Fruit fly (Drosophila melanogaster) whole organism, wandering third instar larva: Measurements from ENCODE around the gene Vm26Ab.

ENCODE experiments used
- Abd-B ChIP-seq: fragments of >200 bp; optimal IDR thresholded peaks from 2 replicates; lab custom pipeline; 2017; ENCODE audit warnings: missing biosample characterization, missing genetic modification characterization
- CG32264 ChIP-seq: fragments of 200-800 bp; sonication (Bioruptor generic); optimal IDR thresholded peaks from 2 replicates; lab custom pipeline; 2016; ENCODE audit warnings: missing biosample characterization, missing genetic modification characterization
- CG9705 ChIP-seq: fragments of 200-800 bp; sonication (Bioruptor generic); optimal IDR thresholded peaks from 2 replicates; lab custom pipeline; 2018; ENCODE audit warnings: missing biosample characterization, mild to moderate bottlenecking, missing genetic modification characterization
- CrebA ChIP-seq: fragments of 200-800 bp; sonication (Bioruptor generic); optimal IDR thresholded peaks from 2 replicates; lab custom pipeline; 2016; ENCODE audit warnings: missing biosample characterization, mild to moderate bottlenecking, missing genetic modification characterization, borderline replicate concordance
- Dif ChIP-seq: fragments of 200-275, 200-300 bp; sonication (Bioruptor generic); optimal IDR thresholded peaks from 2 replicates; lab custom pipeline; 2018; ENCODE audit warnings: missing biosample characterization, missing genetic modification characterization; ENCODE audit not compliant: partially characterized antibody
- GATAd ChIP-seq: sonication (Bioruptor generic); optimal IDR thresholded peaks from 2 replicates; lab custom pipeline; 2016; ENCODE audit warnings: missing biosample characterization, missing genetic modification characterization
- HLH106 ChIP-seq: fragments of 200-800 bp; optimal IDR thresholded peaks from 3 replicates; lab custom pipeline; 2019; ENCODE audit warnings: missing biosample characterization, mild to moderate bottlenecking, missing genetic modification characterization, moderate library complexity
- Hnf4 ChIP-seq: fragments of 200-800 bp; sonication (Bioruptor generic); optimal IDR thresholded peaks from 2 replicates; lab custom pipeline; 2016; ENCODE audit warnings: missing biosample characterization, mild to moderate bottlenecking, missing genetic modification characterization
- Hr78 ChIP-seq: fragments of >200 bp; optimal IDR thresholded peaks from 2 replicates; lab custom pipeline; 2017; ENCODE audit warnings: missing biosample characterization, missing genetic modification characterization
- Hr83 ChIP-seq: fragments of 200-300 bp; sonication (Bioruptor generic); optimal IDR thresholded peaks from 2 replicates; lab custom pipeline; 2016; ENCODE audit warnings: missing biosample characterization, mild to moderate bottlenecking, missing genetic modification characterization, moderate library complexity; ENCODE audit not compliant: poor library complexity, severe bottlenecking
- Jra ChIP-seq: sonication (Bioruptor generic); optimal IDR thresholded peaks from 2 replicates; lab custom pipeline; 2016; ENCODE audit warnings: missing biosample characterization, missing genetic modification characterization
- Mio ChIP-seq: sonication (Bioruptor generic); optimal IDR thresholded peaks from 2 replicates; lab custom pipeline; 2016; ENCODE audit warnings: missing biosample characterization, missing genetic modification characterization
- Myc ChIP-seq: fragments of >200 bp; optimal IDR thresholded peaks from 2 replicates; lab custom pipeline; 2017
- N ChIP-seq: fragments of >200 bp; optimal IDR thresholded peaks from 2 replicates; lab custom pipeline; 2018; ENCODE audit warnings: missing biosample characterization, missing external identifiers, missing genetic modification characterization
- OdsH ChIP-seq: fragments of 200-800 bp; sonication (Bioruptor generic); optimal IDR thresholded peaks from 2 replicates; lab custom pipeline; 2016; ENCODE audit warnings: missing biosample characterization, mild to moderate bottlenecking, missing genetic modification characterization
- Rel ChIP-seq, 2 experiments: fragments of 200-800 bp; sonication (Bioruptor generic) in 1 of 2; optimal IDR thresholded peaks; 2 replicates in 1 of 2; 3 replicates in 1 of 2; lab custom pipeline; 2016 to 2019; ENCODE audit warnings: mild to moderate bottlenecking in 2 of 2, missing biosample characterization in 2 of 2, missing genetic modification characterization in 2 of 2, moderate library complexity in 1 of 2
- Sp1 ChIP-seq: fragments of 200-800 bp; sonication (Bioruptor generic); optimal IDR thresholded peaks from 3 replicates; lab custom pipeline; 2019; ENCODE audit warnings: missing biosample characterization, mild to moderate bottlenecking, missing genetic modification characterization, moderate library complexity
- Vsx2 ChIP-seq: fragments of 200-300, 225-300 bp; sonication (Bioruptor generic); optimal IDR thresholded peaks from 2 replicates; lab custom pipeline; 2018; ENCODE audit warnings: missing biosample characterization, missing genetic modification characterization; ENCODE audit not compliant: partially characterized antibody
- br ChIP-seq: fragments of 200-800 bp; sonication (Bioruptor generic); optimal IDR thresholded peaks from 2 replicates; lab custom pipeline; 2016; ENCODE audit warnings: missing biosample characterization, missing genetic modification characterization
- brk ChIP-seq: fragments of 200-800 bp; sonication (Bioruptor generic); optimal IDR thresholded peaks from 2 replicates; lab custom pipeline; 2016; ENCODE audit warnings: missing biosample characterization, mild to moderate bottlenecking, missing genetic modification characterization
- dl ChIP-seq, 2 experiments: fragments of 175-275, 200-275 bp in 1 of 2; fragments of 200-275 bp in 1 of 2; sonication (Bioruptor generic); optimal IDR thresholded peaks; lab custom pipeline; 2018; ENCODE audit warnings: mild to moderate bottlenecking in 2 of 2, missing biosample characterization in 2 of 2, missing genetic modification characterization in 2 of 2, moderate library complexity in 2 of 2; ENCODE audit not compliant: partially characterized antibody in 2 of 2, insufficient read depth in 1 of 2
- dmrt93B ChIP-seq: fragments of 200-800 bp; sonication (Bioruptor generic); optimal IDR thresholded peaks from 2 replicates; lab custom pipeline; 2018; ENCODE audit warnings: missing biosample characterization, mild to moderate bottlenecking, missing genetic modification characterization
- dsf ChIP-seq: sonication (Bioruptor generic); optimal IDR thresholded peaks from 2 replicates; lab custom pipeline; 2016; ENCODE audit warnings: missing biosample characterization, missing genetic modification characterization, borderline replicate concordance
- ey ChIP-seq: fragments of 200-800 bp; sonication (Bioruptor generic); optimal IDR thresholded peaks from 2 replicates; lab custom pipeline; 2016; ENCODE audit warnings: missing biosample characterization, missing genetic modification characterization
- foxo ChIP-seq, 2 experiments: fragments of 200-800 bp; sonication (Bioruptor generic); optimal IDR thresholded peaks; 2 replicates in 1 of 2; 3 replicates in 1 of 2; lab custom pipeline; 2016 to 2017; ENCODE audit warnings: missing biosample characterization in 2 of 2, missing genetic modification characterization in 2 of 2
- fru ChIP-seq: fragments of 200-800 bp; sonication (Bioruptor generic); optimal IDR thresholded peaks from 3 replicates; lab custom pipeline; 2016; ENCODE audit warnings: missing biosample characterization, mild to moderate bottlenecking, missing genetic modification characterization
- h ChIP-seq: fragments of 200-800 bp; sonication (Bioruptor generic); optimal IDR thresholded peaks from 3 replicates; lab custom pipeline; 2016; ENCODE audit warnings: missing biosample characterization, mild to moderate bottlenecking, missing genetic modification characterization
- jim ChIP-seq: fragments of 175-275, 200-325 bp; sonication (Bioruptor generic); optimal IDR thresholded peaks from 2 replicates; lab custom pipeline; 2016; ENCODE audit warnings: missing biosample characterization, mild to moderate bottlenecking, missing genetic modification characterization
- pan ChIP-seq: fragments of >200 bp; optimal IDR thresholded peaks from 2 replicates; lab custom pipeline; 2017
- psq ChIP-seq: fragments of 200-800 bp; sonication (Bioruptor generic); optimal IDR thresholded peaks from 3 replicates; lab custom pipeline; 2017; ENCODE audit warnings: missing biosample characterization, mild to moderate bottlenecking, missing genetic modification characterization, moderate library complexity
- rgr ChIP-seq: fragments of 200-800 bp; sonication (Bioruptor generic); optimal IDR thresholded peaks from 3 replicates; lab custom pipeline; 2016; ENCODE audit warnings: missing biosample characterization, mild to moderate bottlenecking, missing genetic modification characterization
- sage ChIP-seq: fragments of 200-800 bp; sonication (Bioruptor generic); optimal IDR thresholded peaks from 2 replicates; lab custom pipeline; 2016; ENCODE audit warnings: missing biosample characterization, mild to moderate bottlenecking, missing genetic modification characterization
- sv ChIP-seq: fragments of 200-800 bp; sonication (Bioruptor generic); optimal IDR thresholded peaks from 3 replicates; lab custom pipeline; 2016; ENCODE audit warnings: missing biosample characterization, missing genetic modification characterization
- tai ChIP-seq: sonication (Bioruptor generic); optimal IDR thresholded peaks from 2 replicates; lab custom pipeline; 2016; ENCODE audit warnings: missing biosample characterization, missing genetic modification characterization
- usp ChIP-seq: fragments of >200 bp; optimal IDR thresholded peaks from 2 replicates; lab custom pipeline; 2017; ENCODE audit warnings: missing biosample characterization, missing genetic modification characterization
- woc ChIP-seq: sonication (Bioruptor generic); optimal IDR thresholded peaks from 2 replicates; lab custom pipeline; 2016; ENCODE audit warnings: missing biosample characterization, mild to moderate bottlenecking, missing genetic modification characterization

Vm26Ab gene

DNA sequence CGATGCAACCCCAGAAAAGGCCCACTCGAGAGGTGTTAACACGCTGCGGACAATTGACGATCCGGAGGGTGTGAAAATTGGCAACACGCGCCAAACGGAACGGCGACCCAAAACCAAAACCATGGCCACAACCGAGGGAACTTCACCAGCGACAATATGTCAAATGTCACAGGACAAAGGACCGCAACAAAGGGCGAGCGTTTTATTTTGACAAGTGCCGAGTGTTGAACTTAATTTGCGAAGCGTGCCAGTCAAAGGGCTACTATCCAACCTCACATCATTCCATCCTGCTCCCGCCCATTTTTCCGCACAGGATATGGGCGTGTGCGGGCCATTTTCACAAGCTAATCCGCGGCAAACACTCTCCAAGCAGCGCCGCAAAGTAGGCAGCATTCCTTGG, 29.4 kb upstream of the Vm26Ab start:
- TF ChIP-seq dl (GFP tag; optimal IDR thresholded peaks at IDR 0.05; lab: Kevin White, UChicago; ENCODE audit: insufficient read depth in 1 of 2, partially characterized antibody in 2 of 2) (no peak), sage (GFP tag; lab: Kevin White, UChicago) (no peak), CG9705 (GFP tag; lab: Kevin White, UChicago) (no peak), tai (no peak), sv (GFP tag; lab: Kevin White, UChicago) (no peak), usp (GFP tag; lab: Kevin White, UChicago) (no peak), GATAd (GFP tag; lab: Kevin White, UChicago) (no peak), Dif (GFP tag; lab: Kevin White, UChicago) (no peak), ey (GFP tag; lab: Kevin White, UChicago) (no peak), foxo (GFP tag; optimal IDR thresholded peaks at IDR 0.05; lab: Kevin White, UChicago) (no peak), Vsx2 (no peak), Hr83 (GFP tag; lab: Kevin White, UChicago) (no peak), Sp1 (GFP tag; lab: Kevin White, UChicago) (no peak), pan (lab: Kevin White, UChicago) (no peak), CG32264 (GFP tag; lab: Kevin White, UChicago) (no peak), Mio (GFP tag; lab: Kevin White, UChicago) (no peak), dsf (GFP tag; lab: Kevin White, UChicago) (no peak), OdsH (GFP tag; lab: Kevin White, UChicago) (no peak), h (no peak)

DNA sequence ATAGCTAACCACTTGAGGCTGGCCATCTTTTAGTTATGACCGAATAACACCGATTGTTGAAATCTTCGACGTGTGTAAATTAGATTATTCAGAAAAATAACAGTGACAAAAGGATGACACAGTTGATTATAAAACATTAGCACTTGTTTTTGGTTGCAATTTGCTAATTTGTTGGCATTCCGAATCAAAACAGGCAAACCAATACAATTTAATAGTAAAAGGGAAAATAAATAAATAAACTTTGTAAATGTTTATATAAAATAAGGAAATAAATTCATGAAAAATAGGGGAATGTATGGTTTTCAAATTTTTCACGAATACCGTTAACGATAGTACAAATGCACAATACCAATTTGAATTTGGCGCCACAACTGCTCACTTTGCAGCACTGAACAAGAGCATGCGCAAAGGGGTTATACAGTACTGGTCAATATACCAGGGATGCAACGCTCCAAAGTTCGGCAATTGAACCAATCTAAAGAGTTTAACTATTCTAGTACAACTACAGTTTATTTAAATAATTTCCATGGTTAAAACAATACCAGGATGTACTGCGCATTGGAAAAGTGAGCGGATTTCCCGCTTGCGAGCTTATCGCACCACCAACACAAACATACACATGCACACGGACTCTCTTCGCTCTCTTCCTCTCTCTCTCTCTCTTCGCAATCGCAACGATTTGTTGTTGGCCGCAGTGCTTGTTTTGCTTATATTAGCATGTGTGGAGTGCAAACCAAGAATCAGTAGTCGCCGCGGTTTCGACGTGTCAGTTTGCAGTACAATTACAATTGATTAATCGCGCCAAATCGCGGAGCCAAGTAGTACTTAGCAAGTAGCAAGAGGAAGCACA, 13.3 kb upstream of the Vm26Ab start, which contains the start of the genes Sfp26Ad and Gpdh1:
Gene Sfp26Ad, minus strand, starts transcription at position 76 of the 850 bp plus-strand sequence.
Gene Gpdh1, plus strand, starts transcription at position 415 of the 850 bp plus-strand sequence.
- TF ChIP-seq Hnf4 (GFP tag; lab: Kevin White, UChicago) (peak; percentile 87), h (peak; percentile 87), CG32264 (GFP tag; lab: Kevin White, UChicago) (peak; percentile 57), ey (GFP tag; lab: Kevin White, UChicago) (peak; percentile 74), N (GFP tag; lab: Kevin White, UChicago) (no peak), Vsx2 (peak; percentile 29), OdsH (GFP tag; lab: Kevin White, UChicago) (peak; percentile 80), jim (GFP tag; lab: Kevin White, UChicago) (no peak), Myc (lab: Kevin White, UChicago) (peak; percentile 38), Hr83 (GFP tag; lab: Kevin White, UChicago) (peak; percentile 76), Jra (GFP tag; lab: Kevin White, UChicago) (peak; percentile 72), usp (GFP tag; lab: Kevin White, UChicago) (no peak), woc (peak; percentile 44), psq (peak; percentile 78), GATAd (GFP tag; lab: Kevin White, UChicago) (peak; percentile 23), sage (GFP tag; lab: Kevin White, UChicago) (peak; percentile 76), dsf (GFP tag; lab: Kevin White, UChicago) (peak; percentile 88), pan (lab: Kevin White, UChicago) (no peak), brk (GFP tag; lab: Kevin White, UChicago) (peak; percentile 67), Dif (GFP tag; lab: Kevin White, UChicago) (peak; percentile 95), dmrt93B (GFP tag; lab: Kevin White, UChicago) (no peak), Sp1 (GFP tag; lab: Kevin White, UChicago) (peak; percentile 59), dl (GFP tag; optimal IDR thresholded peaks at IDR 0.05; lab: Kevin White, UChicago; ENCODE audit: insufficient read depth in 1 of 2, partially characterized antibody in 2 of 2) (peak; percentile 92 to 96), CrebA (peak; percentile 89), CG9705 (GFP tag; lab: Kevin White, UChicago) (peak; percentile 79), Hr78 (no peak), rgr (peak; percentile 87), HLH106 (tag; lab: Kevin White, UChicago) (peak; percentile 72), br (peak; percentile 75), fru (peak; percentile 83), Rel (GFP tag; optimal IDR thresholded peaks at IDR 0.05; lab: Kevin White, UChicago) (no peak), Rel (tag; optimal IDR thresholded peaks at IDR 0.05; lab: Kevin White, UChicago) (peak; percentile 46), foxo (GFP tag; optimal IDR thresholded peaks at IDR 0.05; lab: Kevin White, UChicago) (peak; percentile 30 to 82), sv (GFP tag; lab: Kevin White, UChicago) (peak; percentile 89), Abd-B (no peak)
